Worm (Caenorhabditis elegans) whole organism, L2 larva: ENCODE measurements around the gene raga-1.
A peak's percentile ranks its signal among the peaks of the same experiment; 100 is the strongest.

Experiments used
- C34F6.9 ChIP-seq: fragments of 150-350 bp; optimal IDR thresholded peaks from 2 replicates; lab custom pipeline; 2014; ENCODE audit warnings: missing biosample characterization, missing genetic modification characterization
- F13H6.1 ChIP-seq: sonication (generic microtip); optimal IDR thresholded peaks from 2 replicates; lab custom pipeline; 2016; ENCODE audit warnings: missing genetic modification characterization, missing compliant biosample characterization
- R02D3.7 ChIP-seq: fragments of 150-350 bp; optimal IDR thresholded peaks from 2 replicates; lab custom pipeline; 2014; ENCODE audit warnings: missing biosample characterization, missing genetic modification characterization
- Y55F3AM.14 ChIP-seq: fragments of 200-800 bp; sonication (Bioruptor generic); optimal IDR thresholded peaks from 2 replicates; lab custom pipeline; 2018; ENCODE audit warnings: mild to moderate bottlenecking, missing genetic modification characterization, missing compliant biosample characterization
- ZK546.5 ChIP-seq: sonication (generic microtip); optimal IDR thresholded peaks from 2 replicates; lab custom pipeline; 2017; ENCODE audit warnings: missing biosample characterization, missing genetic modification characterization
- alr-1 ChIP-seq: fragments of 150-350 bp; optimal IDR thresholded peaks from 2 replicates; lab custom pipeline; 2014; ENCODE audit warnings: missing biosample characterization, missing genetic modification characterization
- aly-2 ChIP-seq: fragments of 150-350 bp; optimal IDR thresholded peaks from 2 replicates; lab custom pipeline; 2014; ENCODE audit warnings: missing biosample characterization, missing genetic modification characterization
- ama-1 ChIP-seq: fragments of 150-350 bp; optimal IDR thresholded peaks from 2 replicates; lab custom pipeline; 2018; ENCODE audit warnings: inconsistent platforms
- blmp-1 ChIP-seq: sonication (generic microtip); optimal IDR thresholded peaks from 2 replicates; lab custom pipeline; 2017; ENCODE audit warnings: missing genetic modification characterization, mild to moderate bottlenecking, missing compliant biosample characterization, antibody characterized with exemption, moderate library complexity; ENCODE audit not compliant: insufficient read depth
- ceh-16 ChIP-seq: fragments of 150-350 bp; optimal IDR thresholded peaks from 2 replicates; lab custom pipeline; 2014; ENCODE audit warnings: missing biosample characterization, missing genetic modification characterization
- ceh-82 ChIP-seq: fragments of 150-350 bp; optimal IDR thresholded peaks from 2 replicates; lab custom pipeline; 2014; ENCODE audit warnings: missing biosample characterization, missing genetic modification characterization
- crh-2 ChIP-seq: sonication (generic microtip); optimal IDR thresholded peaks from 2 replicates; lab custom pipeline; 2017; ENCODE audit warnings: missing biosample characterization, missing genetic modification characterization
- dmd-4 ChIP-seq: sonication (generic microtip); optimal IDR thresholded peaks from 2 replicates; lab custom pipeline; 2017; ENCODE audit warnings: missing biosample characterization, missing genetic modification characterization
- egl-27 ChIP-seq: sonication (generic microtip); optimal IDR thresholded peaks from 3 replicates; lab custom pipeline; 2017; ENCODE audit warnings: missing biosample characterization, missing genetic modification reagents, missing genetic modification characterization
- elt-1 ChIP-seq: fragments of 150-350 bp; optimal IDR thresholded peaks from 2 replicates; lab custom pipeline; 2014; ENCODE audit warnings: missing biosample characterization, missing genetic modification characterization
- elt-3 ChIP-seq: sonication (generic microtip); optimal IDR thresholded peaks from 2 replicates; lab custom pipeline; 2017; ENCODE audit warnings: missing biosample characterization, missing genetic modification characterization
- fos-1 ChIP-seq: fragments of 150-350 bp; optimal IDR thresholded peaks from 2 replicates; lab custom pipeline; 2014; ENCODE audit warnings: missing biosample characterization, missing genetic modification characterization
- gmeb-1 ChIP-seq: fragments of 150-350 bp; optimal IDR thresholded peaks from 2 replicates; lab custom pipeline; 2014; ENCODE audit warnings: missing biosample characterization, missing genetic modification characterization
- lin-11 ChIP-seq: fragments of 150-350 bp; sonication (generic microtip); optimal IDR thresholded peaks from 2 replicates; lab custom pipeline; 2014; ENCODE audit warnings: missing biosample characterization, missing genetic modification characterization, inconsistent platforms, mixed read lengths
- lin-13 ChIP-seq: fragments of 150-350 bp; optimal IDR thresholded peaks from 2 replicates; lab custom pipeline; 2014; ENCODE audit warnings: missing biosample characterization, missing genetic modification reagents, missing genetic modification characterization
- lin-39 ChIP-seq: fragments of 150-350 bp; optimal IDR thresholded peaks from 2 replicates; lab custom pipeline; 2014; ENCODE audit warnings: missing biosample characterization, missing genetic modification reagents, missing genetic modification characterization
- lsy-2 ChIP-seq, 2 experiments: fragments of 150-350 bp in 1 of 2; sonication (generic microtip) in 1 of 2; optimal IDR thresholded peaks; 2 replicates each; lab custom pipeline; 2014 to 2017; ENCODE audit warnings: missing biosample characterization in 2 of 2, missing genetic modification characterization in 2 of 2
- mab-5 ChIP-seq: fragments of 150-350 bp; optimal IDR thresholded peaks from 2 replicates; lab custom pipeline; 2014; ENCODE audit warnings: missing biosample characterization, missing genetic modification characterization
- mbf-1 ChIP-seq: sonication (generic microtip); optimal IDR thresholded peaks from 2 replicates; lab custom pipeline; 2017; ENCODE audit warnings: missing biosample characterization, missing genetic modification characterization
- mdl-1 ChIP-seq, 2 experiments: fragments of 150-350 bp in 1 of 2; sonication (generic microtip) in 1 of 2; optimal IDR thresholded peaks; 2 replicates each; lab custom pipeline; 2017; ENCODE audit warnings: missing biosample characterization in 2 of 2, missing genetic modification characterization in 2 of 2
- nhr-10 ChIP-seq: sonication (generic microtip); optimal IDR thresholded peaks from 2 replicates; lab custom pipeline; 2017; ENCODE audit warnings: missing biosample characterization, missing genetic modification characterization
- nhr-11 ChIP-seq: fragments of 150-350 bp; optimal IDR thresholded peaks from 2 replicates; lab custom pipeline; 2014; ENCODE audit warnings: missing biosample characterization, missing genetic modification characterization
- nhr-12 ChIP-seq: fragments of 150-350 bp; optimal IDR thresholded peaks from 2 replicates; lab custom pipeline; 2014; ENCODE audit warnings: missing biosample characterization, missing genetic modification characterization
- nhr-129 ChIP-seq: fragments of 150-350 bp; optimal IDR thresholded peaks from 2 replicates; lab custom pipeline; 2014; ENCODE audit warnings: missing biosample characterization, missing genetic modification characterization
- nhr-21 ChIP-seq: fragments of 150-350 bp; optimal IDR thresholded peaks from 2 replicates; lab custom pipeline; 2014; ENCODE audit warnings: missing biosample characterization, missing genetic modification characterization
- nhr-23 ChIP-seq: fragments of 150-350 bp; optimal IDR thresholded peaks from 2 replicates; lab custom pipeline; 2014; ENCODE audit warnings: missing biosample characterization, missing genetic modification reagents, missing genetic modification characterization
- nhr-237 ChIP-seq: fragments of 150-350 bp; optimal IDR thresholded peaks from 2 replicates; lab custom pipeline; 2014; ENCODE audit warnings: missing biosample characterization, missing genetic modification characterization
- nhr-25 ChIP-seq: fragments of 150-350 bp; sonication (generic microtip); optimal IDR thresholded peaks from 3 replicates; lab custom pipeline; 2014; ENCODE audit warnings: missing biosample characterization, missing genetic modification characterization
- nhr-6 ChIP-seq: fragments of 150-350 bp; optimal IDR thresholded peaks from 2 replicates; lab custom pipeline; 2014; ENCODE audit warnings: missing biosample characterization, missing genetic modification characterization
- nhr-77 ChIP-seq: fragments of 150-350 bp; optimal IDR thresholded peaks from 2 replicates; lab custom pipeline; 2014; ENCODE audit warnings: missing biosample characterization, missing genetic modification characterization
- peb-1 ChIP-seq: fragments of 150-350 bp; optimal IDR thresholded peaks from 2 replicates; lab custom pipeline; 2014; ENCODE audit warnings: missing biosample characterization, missing genetic modification characterization
- sem-4 ChIP-seq: fragments of 150-350 bp; optimal IDR thresholded peaks from 2 replicates; lab custom pipeline; 2014; ENCODE audit warnings: missing biosample characterization, missing genetic modification reagents, missing genetic modification characterization
- skn-1 ChIP-seq: sonication (generic microtip); optimal IDR thresholded peaks from 2 replicates; lab custom pipeline; 2017; ENCODE audit warnings: missing biosample characterization, missing genetic modification characterization
- sma-3 ChIP-seq: sonication (generic microtip); optimal IDR thresholded peaks from 2 replicates; lab custom pipeline; 2016; ENCODE audit warnings: missing genetic modification reagents, missing genetic modification characterization, missing compliant biosample characterization
- sma-9 ChIP-seq, 2 experiments: fragments of 150-350 bp in 1 of 2; sonication (generic microtip) in 1 of 2; optimal IDR thresholded peaks; 2 replicates each; lab custom pipeline; 2014 to 2016; ENCODE audit warnings: missing genetic modification characterization in 2 of 2, mild to moderate bottlenecking in 1 of 2, missing biosample characterization in 1 of 2, missing compliant biosample characterization in 1 of 2, missing genetic modification reagents in 1 of 2, moderate library complexity in 1 of 2
- snpc-4 ChIP-seq: fragments of 150-350 bp; optimal IDR thresholded peaks from 2 replicates; lab custom pipeline; 2014; ENCODE audit warnings: missing biosample characterization, missing genetic modification characterization
- unc-39 ChIP-seq: fragments of 150-350 bp; optimal IDR thresholded peaks from 2 replicates; lab custom pipeline; 2014; ENCODE audit warnings: missing biosample characterization, missing genetic modification characterization
- unc-55 ChIP-seq: fragments of 150-350 bp; sonication (generic microtip); optimal IDR thresholded peaks from 3 replicates; lab custom pipeline; 2014; ENCODE audit warnings: missing biosample characterization, missing genetic modification reagents, missing genetic modification characterization
- unc-62 ChIP-seq: fragments of 150-350 bp; optimal IDR thresholded peaks from 2 replicates; lab custom pipeline; 2014; ENCODE audit warnings: missing biosample characterization, missing genetic modification reagents, missing genetic modification characterization
- zag-1 ChIP-seq: fragments of 150-350 bp; optimal IDR thresholded peaks from 2 replicates; lab custom pipeline; 2014; ENCODE audit warnings: missing biosample characterization, missing genetic modification characterization
- ztf-1 ChIP-seq: fragments of 200-800 bp; sonication (Bioruptor generic); conservative IDR thresholded peaks from 2 replicates; pipeline ENCODE4 v1.3.6; 2022; ENCODE audit warnings: missing genetic modification characterization, missing compliant biosample characterization
- ztf-11 ChIP-seq: sonication (generic microtip); optimal IDR thresholded peaks from 2 replicates; lab custom pipeline; 2017; ENCODE audit warnings: missing biosample characterization, missing genetic modification characterization
- ztf-4 ChIP-seq: fragments of 150-350 bp; optimal IDR thresholded peaks from 2 replicates; lab custom pipeline; 2014; ENCODE audit warnings: missing biosample characterization, missing genetic modification characterization

The raga-1 gene

DNA sequence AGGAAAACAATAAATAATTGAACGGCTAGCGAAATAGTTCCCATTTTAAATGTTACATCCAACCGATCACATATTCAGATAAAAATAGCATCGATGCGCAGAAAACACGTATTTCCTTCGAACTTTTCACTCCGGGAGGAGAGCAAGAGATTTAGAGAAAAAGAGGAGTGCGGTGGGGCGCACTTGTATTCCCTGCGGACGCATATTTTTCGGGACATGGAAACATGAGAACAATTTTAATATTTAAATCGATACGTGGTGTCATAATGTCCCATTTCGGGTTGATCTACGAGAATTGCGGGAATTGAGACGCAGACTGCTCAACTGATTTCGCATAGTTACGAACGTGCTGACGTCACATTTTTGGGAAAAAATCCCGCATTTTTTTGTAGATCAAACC, 7.7 kb upstream of the raga-1 start, which contains the start of gene C47G2.4:
Gene C47G2.4, minus strand, starts transcription at position 174 of the 400 bp plus-strand sequence.
- TF ChIP-seq ceh-82 (tag; lab: Kevin White, UChicago): no peak
- peak; percentile 60 for TF ChIP-seq nhr-129 (tag; lab: Kevin White, UChicago)
- no peak for TF ChIP-seq elt-1 (tag; lab: Kevin White, UChicago)
- no peak for TF ChIP-seq unc-39 (tag; lab: Kevin White, UChicago)
- peak; percentile 31 for TF ChIP-seq egl-27 (tag; lab: Kevin White, UChicago)
- TF ChIP-seq aly-2 (tag; lab: Kevin White, UChicago): no peak
- peak; percentile 34 for TF ChIP-seq blmp-1 (tag; lab: Kevin White, UChicago)
- TF ChIP-seq ztf-1: no peak
- no peak for TF ChIP-seq nhr-12
- TF ChIP-seq mab-5 (tag; lab: Kevin White, UChicago): no peak
- TF ChIP-seq unc-62 (GFP tag; lab: Kevin White, UChicago): no peak
- TF ChIP-seq nhr-11 (tag; lab: Kevin White, UChicago): no peak
- TF ChIP-seq mbf-1 (tag; lab: Kevin White, UChicago): no peak
- TF ChIP-seq lsy-2 (tag; optimal IDR thresholded peaks at IDR 0.05; lab: Kevin White, UChicago): peak; percentile 37 to 79
- TF ChIP-seq fos-1: peak; percentile 17
- TF ChIP-seq crh-2: peak; percentile 76
- TF ChIP-seq unc-55 (GFP tag; lab: Kevin White, UChicago): peak; percentile 75
- no peak for TF ChIP-seq elt-3
- TF ChIP-seq Y55F3AM.14 (GFP tag; lab: Kevin White, UChicago): no peak
- TF ChIP-seq nhr-6: peak; percentile 10
- TF ChIP-seq sma-9 (GFP tag; optimal IDR thresholded peaks at IDR 0.05; lab: Kevin White, UChicago): peak; percentile 67
- no peak for TF ChIP-seq sma-9 (tag; optimal IDR thresholded peaks at IDR 0.05; lab: Kevin White, UChicago)
- TF ChIP-seq alr-1 (tag; lab: Kevin White, UChicago): no peak
- TF ChIP-seq snpc-4 (tag; lab: Kevin White, UChicago): peak; percentile 12
- TF ChIP-seq sma-3 (GFP tag; lab: Kevin White, UChicago): peak; percentile 66
- TF ChIP-seq nhr-237 (tag; lab: Kevin White, UChicago): no peak
- TF ChIP-seq ztf-4 (tag; lab: Kevin White, UChicago): peak; percentile 53
- TF ChIP-seq R02D3.7: no peak
- peak; percentile 18 for TF ChIP-seq ceh-16 (tag; lab: Kevin White, UChicago)
- no peak for TF ChIP-seq ZK546.5 (tag; lab: Kevin White, UChicago)
- no peak for TF ChIP-seq mdl-1 (tag; optimal IDR thresholded peaks at IDR 0.05; lab: Kevin White, UChicago)
- TF ChIP-seq gmeb-1 (tag; lab: Kevin White, UChicago): peak; percentile 70
- TF ChIP-seq lin-39 (tag; lab: Kevin White, UChicago): no peak
- peak; percentile 27 for TF ChIP-seq lin-11 (tag; lab: Kevin White, UChicago)
- TF ChIP-seq sem-4 (tag; lab: Kevin White, UChicago): no peak
- peak; percentile 3 for TF ChIP-seq zag-1 (tag; lab: Kevin White, UChicago)
- no peak for TF ChIP-seq nhr-23 (tag; lab: Kevin White, UChicago)
- TF ChIP-seq ztf-11 (tag; lab: Kevin White, UChicago): no peak
- TF ChIP-seq ama-1 (lab: Kevin White, UChicago): no peak
- no peak for TF ChIP-seq nhr-10 (tag; lab: Kevin White, UChicago)
- TF ChIP-seq nhr-25 (tag; lab: Kevin White, UChicago): peak; percentile 58
- no peak for TF ChIP-seq peb-1
- peak; percentile 79 for TF ChIP-seq lin-13
- TF ChIP-seq C34F6.9 (tag; lab: Kevin White, UChicago): peak; percentile 79
- no peak for TF ChIP-seq nhr-77 (tag; lab: Kevin White, UChicago)
- TF ChIP-seq nhr-21 (tag; lab: Kevin White, UChicago): peak; percentile 42
- TF ChIP-seq dmd-4 (tag; lab: Kevin White, UChicago): no peak
- no peak for TF ChIP-seq skn-1 (tag; lab: Kevin White, UChicago)
- TF ChIP-seq F13H6.1 (tag; lab: Kevin White, UChicago): peak; percentile 53
- TF ChIP-seq, all 48 proteins: peak for 21
